Worm (Caenorhabditis elegans): ENCODE data around the gene C04E12.4.

The C04E12.4 gene

DNA sequence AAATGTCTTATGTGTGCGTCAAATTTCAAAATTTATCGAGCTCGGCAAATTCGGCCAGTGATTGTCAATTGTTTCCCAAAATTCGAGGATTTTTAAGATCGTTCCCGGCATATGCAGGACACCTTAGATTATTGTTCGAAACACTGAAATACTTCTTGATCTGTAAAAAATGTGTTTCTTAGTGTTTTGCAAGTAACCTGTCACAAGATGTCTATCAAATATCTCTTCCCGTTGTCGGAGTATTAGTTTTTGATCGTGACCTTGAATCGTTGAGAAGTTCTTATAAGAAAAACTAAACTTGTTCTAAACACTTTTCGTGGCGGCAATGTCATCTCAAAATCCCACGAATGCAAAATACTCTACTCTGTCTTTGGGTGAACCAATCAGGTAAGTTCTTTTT lies at the start of gene C04E12.4:
Gene C04E12.4, plus strand, starts transcription at position 301 of the 400 bp plus-strand sequence.
- TF ChIP-seq klf-2 (GFP tag; conservative IDR thresholded peaks at IDR 0.05) (no peak), flt-1 (GFP tag; IDR thresholded peaks at IDR 0.05) (no peak), med-1 (GFP tag; optimal IDR thresholded peaks at IDR 0.05; ENCODE audit: insufficient read depth) (no peak), tab-1 (GFP tag; IDR thresholded peaks at IDR 0.05) (no peak), T22C8.4 (GFP tag; IDR thresholded peaks at IDR 0.05) (no peak), ztf-23 (GFP tag; IDR thresholded peaks at IDR 0.05) (no peak), ztf-29 (GFP tag; IDR thresholded peaks at IDR 0.05) (no peak), ref-1 (GFP tag; conservative IDR thresholded peaks at IDR 0.05) (no peak), cog-1 (tag; optimal IDR thresholded peaks at IDR 0.05) (no peak)

DNA sequence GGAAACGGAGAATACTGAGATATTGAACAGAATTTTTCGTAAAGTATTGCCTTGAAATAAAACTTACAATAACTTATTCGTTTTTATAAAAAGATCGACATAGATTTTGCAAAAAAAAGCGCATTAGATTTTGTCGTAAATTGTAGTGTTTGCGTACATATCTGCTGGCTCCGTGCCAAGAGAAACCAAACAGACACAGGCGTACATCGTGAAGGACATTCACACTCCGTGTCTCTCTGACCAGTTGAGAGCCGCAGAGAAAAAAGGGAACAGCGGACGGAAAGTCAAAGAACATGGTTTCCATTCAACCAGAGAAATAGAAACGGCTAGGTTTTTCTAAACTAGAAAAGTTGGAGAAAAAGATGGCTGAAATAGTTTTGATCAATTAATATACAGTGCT lies 47.3 kb upstream of the C04E12.4 start, which contains the start of gene arrd-19:
Gene arrd-19, minus strand, starts transcription at position 209 of the 400 bp plus-strand sequence.
- TF ChIP-seq ztf-29 (GFP tag; IDR thresholded peaks at IDR 0.05), result no peak
- no peak for TF ChIP-seq cog-1 (tag; optimal IDR thresholded peaks at IDR 0.05)
- no peak for TF ChIP-seq T22C8.4 (GFP tag; IDR thresholded peaks at IDR 0.05)

DNA sequence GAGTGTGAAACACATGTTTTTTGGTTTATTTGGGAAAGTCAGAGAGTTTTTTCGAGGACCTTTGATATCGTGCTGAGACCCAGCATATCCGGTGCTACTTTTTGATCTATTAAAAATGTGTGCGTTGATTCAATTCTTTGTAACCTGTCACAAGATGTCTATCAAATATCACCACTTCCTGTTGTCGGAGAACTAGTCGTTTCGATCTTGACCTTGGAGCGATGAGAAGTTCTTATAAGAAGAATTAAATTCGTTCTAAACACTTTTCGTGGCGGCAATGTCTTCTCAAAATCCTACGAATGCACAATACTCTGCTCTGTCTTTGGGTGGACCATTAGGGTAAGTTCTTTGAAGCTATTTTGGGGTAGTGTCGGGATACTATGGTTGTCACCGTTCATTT lies 46.5 kb upstream of the C04E12.4 start, which contains the start of gene F35F10.1:
Gene F35F10.1, plus strand, starts transcription at position 200 of the 400 bp plus-strand sequence.
- TF ChIP-seq T22C8.4 (GFP tag; IDR thresholded peaks at IDR 0.05) (no peak), ztf-23 (GFP tag; IDR thresholded peaks at IDR 0.05) (no peak), ztf-29 (GFP tag; IDR thresholded peaks at IDR 0.05) (no peak), ref-1 (GFP tag; conservative IDR thresholded peaks at IDR 0.05) (no peak), flt-1 (GFP tag; IDR thresholded peaks at IDR 0.05) (no peak), tab-1 (GFP tag; IDR thresholded peaks at IDR 0.05) (no peak), klf-2 (GFP tag; conservative IDR thresholded peaks at IDR 0.05) (no peak), cog-1 (tag; optimal IDR thresholded peaks at IDR 0.05) (no peak), med-1 (GFP tag; optimal IDR thresholded peaks at IDR 0.05; ENCODE audit: insufficient read depth) (no peak)

DNA sequence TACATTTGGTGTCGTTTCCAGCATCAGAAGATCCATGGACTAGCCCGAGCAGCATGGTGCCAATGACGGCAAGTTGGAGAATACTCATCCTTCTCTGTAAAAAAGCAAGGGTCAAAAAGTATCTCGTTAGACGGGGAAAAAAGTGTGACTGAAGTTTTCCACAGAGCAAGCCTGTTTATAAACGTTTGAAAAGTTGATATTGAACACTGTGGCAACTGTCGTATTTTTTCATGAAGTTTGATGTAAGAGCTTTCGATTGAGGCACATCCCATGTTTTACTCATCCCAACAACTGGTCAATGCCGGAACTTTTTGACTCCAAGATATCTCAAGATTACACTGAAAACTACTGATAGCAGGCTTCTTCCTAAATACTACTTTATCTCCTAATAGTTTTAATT lies 43.6 kb upstream of the C04E12.4 start, which contains the start of gene F35F10.13:
Gene F35F10.13, minus strand, starts transcription at position 101 of the 400 bp plus-strand sequence.
- TF ChIP-seq klf-2 (GFP tag; conservative IDR thresholded peaks at IDR 0.05) (no peak), cog-1 (tag; optimal IDR thresholded peaks at IDR 0.05) (no peak), med-1 (GFP tag; optimal IDR thresholded peaks at IDR 0.05; ENCODE audit: insufficient read depth) (no peak), ref-1 (GFP tag; conservative IDR thresholded peaks at IDR 0.05) (no peak), ztf-29 (GFP tag; IDR thresholded peaks at IDR 0.05) (no peak), tab-1 (GFP tag; IDR thresholded peaks at IDR 0.05) (no peak), flt-1 (GFP tag; IDR thresholded peaks at IDR 0.05) (no peak)

DNA sequence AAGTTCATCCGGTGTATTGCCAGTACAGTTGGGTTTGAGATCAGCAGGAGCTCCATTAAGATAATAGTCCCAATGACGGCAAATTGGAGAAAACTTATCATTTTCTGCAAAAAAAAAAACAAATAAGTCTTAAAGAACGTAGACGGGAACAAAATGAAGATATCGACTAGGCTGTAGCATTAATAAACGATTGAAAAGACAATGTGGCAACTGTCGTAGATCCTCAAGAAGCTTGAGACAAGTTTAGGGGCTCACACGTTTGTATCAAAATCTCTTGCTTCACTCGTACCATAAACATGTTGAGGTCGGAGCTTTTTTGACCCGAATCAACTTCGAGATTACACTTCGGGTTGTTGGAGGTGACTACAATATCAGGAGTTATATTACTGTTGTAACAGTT lies 42.6 kb upstream of the C04E12.4 start, which contains the start of gene F35F10.14:
Gene F35F10.14, minus strand, starts transcription at position 101 of the 400 bp plus-strand sequence.
- TF ChIP-seq ztf-23 (GFP tag; IDR thresholded peaks at IDR 0.05) (no peak), med-1 (GFP tag; optimal IDR thresholded peaks at IDR 0.05; ENCODE audit: insufficient read depth) (no peak), flt-1 (GFP tag; IDR thresholded peaks at IDR 0.05) (no peak), ztf-29 (GFP tag; IDR thresholded peaks at IDR 0.05) (no peak), ref-1 (GFP tag; conservative IDR thresholded peaks at IDR 0.05) (no peak), T22C8.4 (GFP tag; IDR thresholded peaks at IDR 0.05) (no peak), tab-1 (GFP tag; IDR thresholded peaks at IDR 0.05) (no peak), klf-2 (GFP tag; conservative IDR thresholded peaks at IDR 0.05) (no peak), cog-1 (tag; optimal IDR thresholded peaks at IDR 0.05) (no peak)

DNA sequence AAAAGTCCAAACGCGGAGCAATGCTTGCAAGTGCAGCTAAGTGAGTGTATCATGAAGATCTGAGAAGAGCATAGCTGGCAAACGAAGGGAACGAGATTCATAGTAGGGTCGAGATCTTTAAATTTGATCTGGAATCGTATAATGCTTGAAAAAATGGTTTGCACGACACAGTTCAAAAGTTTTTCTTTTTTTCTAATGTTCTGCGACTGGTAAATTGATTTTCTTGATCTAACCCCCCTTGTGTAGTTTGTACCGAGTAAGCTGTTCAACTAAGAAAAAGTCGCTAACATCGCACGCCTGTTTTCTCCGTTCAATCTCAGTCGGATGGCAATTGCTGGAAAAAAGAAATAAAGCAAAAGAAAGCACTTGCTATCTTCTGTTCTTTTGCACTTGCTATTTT lies 42.1 kb upstream of the C04E12.4 start, which contains the start of gene C17B7.14:
Gene C17B7.14, minus strand, starts transcription at position 101 of the 400 bp plus-strand sequence.
- no peak for TF ChIP-seq med-1 (GFP tag; optimal IDR thresholded peaks at IDR 0.05; ENCODE audit: insufficient read depth)
- TF ChIP-seq flt-1 (GFP tag; IDR thresholded peaks at IDR 0.05), result no peak
- TF ChIP-seq tab-1 (GFP tag; IDR thresholded peaks at IDR 0.05), result no peak
- TF ChIP-seq T22C8.4 (GFP tag; IDR thresholded peaks at IDR 0.05), result no peak
- no peak for TF ChIP-seq ref-1 (GFP tag; conservative IDR thresholded peaks at IDR 0.05)
- TF ChIP-seq ztf-29 (GFP tag; IDR thresholded peaks at IDR 0.05), result no peak
- no peak for TF ChIP-seq cog-1 (tag; optimal IDR thresholded peaks at IDR 0.05)
- no peak for TF ChIP-seq ztf-23 (GFP tag; IDR thresholded peaks at IDR 0.05)

DNA sequence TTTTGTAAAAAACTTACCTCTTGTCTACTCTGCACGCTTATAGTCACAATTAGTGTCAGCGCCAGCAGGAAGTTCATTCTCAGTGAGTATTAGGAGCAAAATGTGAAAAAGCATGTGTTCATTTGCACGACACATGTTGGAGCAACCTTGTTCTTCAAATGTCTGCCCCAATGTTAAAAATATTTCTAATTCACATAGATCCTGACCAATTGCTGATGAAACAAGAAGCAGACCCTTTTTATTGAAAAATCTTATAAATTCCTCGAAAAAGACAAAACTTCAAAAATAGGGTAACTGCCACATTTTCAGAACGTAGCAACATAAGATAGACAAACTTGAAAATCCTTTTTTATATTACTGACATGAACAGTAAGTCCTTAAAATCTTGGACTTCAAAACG lies 38.4 kb upstream of the C04E12.4 start, which contains the start of gene C17B7.8:
Gene C17B7.8, minus strand, starts transcription at position 101 of the 400 bp plus-strand sequence.
- TF ChIP-seq cog-1 (tag; optimal IDR thresholded peaks at IDR 0.05) (no peak), klf-2 (GFP tag; conservative IDR thresholded peaks at IDR 0.05) (no peak), ztf-29 (GFP tag; IDR thresholded peaks at IDR 0.05) (no peak), med-1 (GFP tag; optimal IDR thresholded peaks at IDR 0.05; ENCODE audit: insufficient read depth) (no peak), tab-1 (GFP tag; IDR thresholded peaks at IDR 0.05) (no peak), T22C8.4 (GFP tag; IDR thresholded peaks at IDR 0.05) (no peak), ztf-23 (GFP tag; IDR thresholded peaks at IDR 0.05) (no peak), flt-1 (GFP tag; IDR thresholded peaks at IDR 0.05) (no peak), ref-1 (GFP tag; conservative IDR thresholded peaks at IDR 0.05) (no peak)

DNA sequence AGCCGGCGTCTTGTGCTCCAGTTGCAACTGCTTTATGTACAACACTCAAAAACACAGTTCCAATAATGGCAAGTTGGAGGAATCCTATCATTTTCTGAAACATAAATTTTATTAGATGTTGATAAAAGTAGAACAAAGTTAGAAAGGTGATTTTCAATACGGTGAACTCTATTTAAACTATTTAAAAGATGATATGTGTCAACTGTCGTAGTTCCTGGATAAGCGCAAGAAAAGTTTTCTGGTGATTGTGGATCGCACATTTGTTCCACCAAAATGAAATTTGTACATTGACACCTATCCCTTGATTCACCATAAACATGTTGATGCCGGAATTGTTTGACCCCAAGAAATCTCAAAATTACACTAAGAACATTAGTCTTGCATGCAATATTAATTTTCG lies 30.6 kb upstream of the C04E12.4 start, which contains the start of gene C17B7.9:
Gene C17B7.9, minus strand, starts transcription at position 101 of the 400 bp plus-strand sequence.
- no peak for TF ChIP-seq tab-1 (GFP tag; IDR thresholded peaks at IDR 0.05)
- TF ChIP-seq flt-1 (GFP tag; IDR thresholded peaks at IDR 0.05), result no peak
- TF ChIP-seq cog-1 (tag; optimal IDR thresholded peaks at IDR 0.05), result no peak
- no peak for TF ChIP-seq ztf-29 (GFP tag; IDR thresholded peaks at IDR 0.05)
- no peak for TF ChIP-seq med-1 (GFP tag; optimal IDR thresholded peaks at IDR 0.05; ENCODE audit: insufficient read depth)
- TF ChIP-seq T22C8.4 (GFP tag; IDR thresholded peaks at IDR 0.05), result no peak
- TF ChIP-seq klf-2 (GFP tag; conservative IDR thresholded peaks at IDR 0.05), result no peak
- no peak for TF ChIP-seq ztf-23 (GFP tag; IDR thresholded peaks at IDR 0.05)
- no peak for TF ChIP-seq ref-1 (GFP tag; conservative IDR thresholded peaks at IDR 0.05)

DNA sequence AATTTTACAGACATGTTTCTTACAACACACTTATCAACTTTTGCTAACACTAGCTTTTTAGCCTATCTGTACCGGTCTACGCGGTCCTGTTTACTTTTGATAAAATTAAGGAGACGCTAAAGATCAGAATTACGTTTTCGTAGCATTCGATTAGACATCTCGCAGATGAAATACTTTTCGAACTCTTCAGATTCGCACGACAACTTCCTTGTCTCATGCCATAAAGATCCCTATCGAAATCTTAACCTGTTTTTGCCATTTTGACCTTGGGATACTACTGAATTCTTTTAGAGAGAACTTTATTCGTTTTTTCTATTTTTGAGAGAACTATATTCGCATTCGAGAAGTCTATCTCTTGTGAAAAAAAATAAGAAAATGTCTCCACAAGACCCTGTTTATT lies 29.2 kb upstream of the C04E12.4 start, which contains the start of gene C17B7.5:
Gene C17B7.5, plus strand, starts transcription at position 301 of the 400 bp plus-strand sequence.
- no peak for TF ChIP-seq tab-1 (GFP tag; IDR thresholded peaks at IDR 0.05)
- TF ChIP-seq cog-1 (tag; optimal IDR thresholded peaks at IDR 0.05), result no peak
- no peak for TF ChIP-seq flt-1 (GFP tag; IDR thresholded peaks at IDR 0.05)
- TF ChIP-seq ztf-23 (GFP tag; IDR thresholded peaks at IDR 0.05), result no peak
- no peak for TF ChIP-seq klf-2 (GFP tag; conservative IDR thresholded peaks at IDR 0.05)
- TF ChIP-seq ref-1 (GFP tag; conservative IDR thresholded peaks at IDR 0.05), result no peak
- TF ChIP-seq T22C8.4 (GFP tag; IDR thresholded peaks at IDR 0.05), result no peak
- no peak for TF ChIP-seq med-1 (GFP tag; optimal IDR thresholded peaks at IDR 0.05; ENCODE audit: insufficient read depth)
- no peak for TF ChIP-seq ztf-29 (GFP tag; IDR thresholded peaks at IDR 0.05)
